Worm (Caenorhabditis elegans) whole organism, young adult: Measurements from ENCODE around the gene F11G11.14.

Experiments
- F39B2.1 ChIP-seq: fragments of 200-800 bp; sonication (Bioruptor generic); IDR thresholded peaks from 2 replicates; pipeline ENCODE4 v1.3.6; 2022; ENCODE audit warnings: missing genetic modification reagents, missing genetic modification characterization, missing compliant biosample characterization
- F55B11.4 ChIP-seq: sonication (generic microtip); optimal IDR thresholded peaks from 2 replicates; lab custom pipeline; 2016; ENCODE audit warnings: missing compliant biosample characterization, missing genetic modification characterization, borderline replicate concordance; ENCODE audit not compliant: insufficient read depth
- Y56A3A.18 ChIP-seq: fragments of 200-800 bp; sonication (Bioruptor generic); IDR thresholded peaks from 2 replicates; pipeline ENCODE4 v1.3.6; 2022; ENCODE audit warnings: missing genetic modification reagents, missing genetic modification characterization, missing compliant biosample characterization
- attf-3 ChIP-seq: fragments of 200-800 bp; sonication (Bioruptor generic); conservative IDR thresholded peaks from 2 replicates; pipeline ENCODE4 v1.3.6; 2022; ENCODE audit warnings: missing genetic modification reagents, missing genetic modification characterization, missing compliant biosample characterization
- ceh-91 ChIP-seq: fragments of 200-800 bp; sonication (Bioruptor generic); IDR thresholded peaks from 2 replicates; pipeline ENCODE4 v1.3.6; 2022; ENCODE audit warnings: missing genetic modification reagents, missing genetic modification characterization, missing compliant biosample characterization
- hmg-1.2 ChIP-seq: fragments of 200-800 bp; sonication (Bioruptor generic); IDR thresholded peaks from 2 replicates; pipeline ENCODE4 v1.3.6; 2022; ENCODE audit warnings: missing genetic modification reagents, missing genetic modification characterization, missing compliant biosample characterization
- lin-54 ChIP-seq: fragments of 200-800 bp; sonication (Bioruptor generic); optimal IDR thresholded peaks from 2 replicates; lab custom pipeline; 2018; ENCODE audit warnings: mild to moderate bottlenecking, missing genetic modification characterization, missing compliant biosample characterization
- madf-6 ChIP-seq: fragments of 200-800 bp; sonication (Bioruptor generic); IDR thresholded peaks from 2 replicates; pipeline ENCODE4 v1.3.6; 2022; ENCODE audit warnings: missing genetic modification reagents, missing genetic modification characterization, missing compliant biosample characterization
- nfya-1 ChIP-seq: sonication (generic microtip); optimal IDR thresholded peaks from 2 replicates; lab custom pipeline; 2017; ENCODE audit warnings: antibody characterized with exemption, missing compliant biosample characterization, missing genetic modification characterization, borderline replicate concordance; ENCODE audit not compliant: insufficient read depth
- nhr-80 ChIP-seq: sonication (generic microtip); optimal IDR thresholded peaks from 2 replicates; lab custom pipeline; 2016; ENCODE audit warnings: missing genetic modification characterization, missing compliant biosample characterization
- sdz-38 ChIP-seq: sonication (generic microtip); optimal IDR thresholded peaks from 2 replicates; lab custom pipeline; 2016; ENCODE audit warnings: missing genotype, missing genetic modification characterization, missing compliant biosample characterization
- sea-2 ChIP-seq: fragments of 200-800 bp; sonication (Bioruptor generic); IDR thresholded peaks from 2 replicates; pipeline ENCODE4 v1.3.6; 2022; ENCODE audit warnings: missing genetic modification characterization, missing compliant biosample characterization
- snpc-4 ChIP-seq, 5 experiments: fragments of 150-350 bp in 1 of 5; sonication (generic microtip) in 4 of 5; optimal IDR thresholded peaks; 2 replicates each; lab custom pipeline; 2014 to 2018; ENCODE audit warnings: missing genetic modification characterization in 5 of 5, missing biosample characterization in 3 of 5, antibody characterized with exemption in 2 of 5, mild to moderate bottlenecking in 2 of 5, missing compliant biosample characterization in 2 of 5, missing genotype in 2 of 5, moderate library complexity in 2 of 5, missing genetic modification reagents in 1 of 5
- somi-1 ChIP-seq: fragments of 200-800 bp; sonication (Bioruptor generic); optimal IDR thresholded peaks from 2 replicates; lab custom pipeline; 2018; ENCODE audit warnings: mild to moderate bottlenecking, missing genetic modification characterization, missing compliant biosample characterization

DNA sequence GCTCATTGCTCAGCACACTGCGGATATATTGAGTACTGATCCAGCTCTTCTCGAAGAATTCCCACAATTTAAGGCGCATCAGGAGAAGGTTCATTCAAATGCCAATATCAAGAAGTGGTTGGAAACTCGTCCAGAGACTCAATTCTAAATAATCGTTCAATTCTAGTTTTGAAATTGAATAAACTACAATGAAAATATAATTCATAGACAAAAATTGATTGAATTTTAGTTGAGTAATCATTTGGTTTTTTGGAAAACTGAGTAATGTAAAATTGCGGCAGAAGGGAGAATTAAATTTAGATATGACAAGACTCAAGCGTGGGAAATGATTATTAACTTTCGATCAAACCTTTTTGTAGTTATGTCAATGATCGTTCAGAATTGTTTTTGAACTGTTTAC is 20.9 kb downstream of the F11G11.14 start:
- no peak for TF ChIP-seq lin-54
- TF ChIP-seq madf-6, result no peak
- no peak for TF ChIP-seq nfya-1 (tag; lab: Kevin White, UChicago)
- TF ChIP-seq sea-2 (GFP tag; lab: Robert Waterston, UW), result no peak
- no peak for TF ChIP-seq Y56A3A.18 (GFP tag; lab: Robert Waterston, UW)
- TF ChIP-seq nhr-80, result no peak
- TF ChIP-seq F39B2.1, result no peak
- no peak for TF ChIP-seq F55B11.4 (tag; lab: Kevin White, UChicago)
- no peak for TF ChIP-seq attf-3
- TF ChIP-seq sdz-38, result no peak
- no peak for TF ChIP-seq somi-1 (GFP tag; lab: Kevin White, UChicago)
- TF ChIP-seq ceh-91 (GFP tag; lab: Robert Waterston, UW), result no peak
- TF ChIP-seq snpc-4 (GFP tag; optimal IDR thresholded peaks at IDR 0.05; lab: Kevin White, UChicago), result no peak
- TF ChIP-seq snpc-4 (tag; optimal IDR thresholded peaks at IDR 0.05; lab: Kevin White, UChicago), result no peak
- no peak for TF ChIP-seq hmg-1.2
